Worm (Caenorhabditis elegans): ENCODE data around the gene C04B4.5.

ce11 chrX:12331795-12332194, 43.6 kb upstream of the C04B4.5 start, which contains the start of gene srd-46:
- TF ChIP-seq aly-2 (tag; optimal IDR thresholded peaks at IDR 0.05) = no peak
- no peak for TF ChIP-seq lin-15B (tag; optimal IDR thresholded peaks at IDR 0.05)
- TF ChIP-seq snpc-4 (tag; optimal IDR thresholded peaks at IDR 0.05) = no peak
- no peak for TF ChIP-seq unc-62 (GFP tag; optimal IDR thresholded peaks at IDR 0.05)
- no peak for TF ChIP-seq mdl-1 (tag; optimal IDR thresholded peaks at IDR 0.05)
- TF ChIP-seq pha-4 (tag; optimal IDR thresholded peaks at IDR 0.05) = no peak
- no peak for TF ChIP-seq skn-1 (tag; optimal IDR thresholded peaks at IDR 0.05)
- no peak for TF ChIP-seq eor-1 (tag; optimal IDR thresholded peaks at IDR 0.05)
- no peak for TF ChIP-seq jun-1 (tag; optimal IDR thresholded peaks at IDR 0.05)
- no peak for TF ChIP-seq nfya-1 (tag; optimal IDR thresholded peaks at IDR 0.05; ENCODE audit: insufficient read depth)
